Fruit fly (Drosophila melanogaster) whole organism, embryonic: Measurements from ENCODE around the gene geko.

Source experiments
- Antp ChIP-seq: fragments of 200-800 bp; sonication (Bioruptor generic); optimal IDR thresholded peaks from 3 replicates; lab custom pipeline; 2016; ENCODE audit warnings: missing biosample characterization, missing genetic modification characterization
- Bgb ChIP-seq: fragments of 200-800 bp; sonication (Bioruptor generic); IDR thresholded peaks from 2 replicates; pipeline ENCODE4 v1.3.6; 2022; ENCODE audit warnings: missing biosample characterization, missing genetic modification characterization; ENCODE audit not compliant: partially characterized antibody
- CG10147 ChIP-seq: fragments of 200-800 bp; sonication (Bioruptor generic); optimal IDR thresholded peaks from 2 replicates; lab custom pipeline; 2019; ENCODE audit warnings: missing biosample characterization, mild to moderate bottlenecking, missing genetic modification characterization, moderate library complexity
- CG10462 ChIP-seq: fragments of 200-800 bp; sonication (Bioruptor generic); optimal IDR thresholded peaks from 2 replicates; lab custom pipeline; 2016; ENCODE audit warnings: missing biosample characterization, missing genetic modification characterization
- CG13775 ChIP-seq: fragments of 200-800 bp; sonication (Bioruptor generic); optimal IDR thresholded peaks from 3 replicates; lab custom pipeline; 2017; ENCODE audit warnings: missing biosample characterization, mild to moderate bottlenecking, missing genetic modification characterization
- CG13894 ChIP-seq: fragments of 200-800 bp; sonication (Bioruptor generic); optimal IDR thresholded peaks from 3 replicates; lab custom pipeline; 2018; ENCODE audit warnings: missing biosample characterization, mild to moderate bottlenecking, missing genetic modification characterization, moderate library complexity
- CG14667 ChIP-seq: fragments of 200-800 bp; sonication (Bioruptor generic); IDR thresholded peaks from 2 replicates; pipeline ENCODE4 v1.3.6; 2022; ENCODE audit warnings: missing biosample characterization, missing genetic modification characterization
- CG14710 ChIP-seq: fragments of 200-800 bp; sonication (Bioruptor generic); optimal IDR thresholded peaks from 3 replicates; lab custom pipeline; 2019; ENCODE audit warnings: missing biosample characterization, mild to moderate bottlenecking, missing genetic modification characterization, moderate library complexity
- CG15514 ChIP-seq: fragments of 200-800 bp; sonication (Bioruptor generic); optimal IDR thresholded peaks from 3 replicates; lab custom pipeline; 2017; ENCODE audit warnings: missing biosample characterization, missing genetic modification characterization, mild to moderate bottlenecking, moderate library complexity, missing genetic modification reagents
- CG15696 ChIP-seq: fragments of 200-800 bp; sonication (Bioruptor generic); optimal IDR thresholded peaks from 2 replicates; lab custom pipeline; 2019; ENCODE audit warnings: missing biosample characterization, mild to moderate bottlenecking, missing genetic modification characterization, moderate library complexity
- CG1603 ChIP-seq: fragments of 200-800 bp; sonication (Bioruptor generic); optimal IDR thresholded peaks from 2 replicates; lab custom pipeline; 2019; ENCODE audit warnings: missing biosample characterization, mild to moderate bottlenecking, missing genetic modification characterization, moderate library complexity
- CG16813 ChIP-seq: fragments of 200-800 bp; sonication (Bioruptor generic); IDR thresholded peaks from 3 replicates; pipeline ENCODE4 v1.3.6; 2022; ENCODE audit warnings: missing biosample characterization, missing genetic modification characterization; ENCODE audit not compliant: partially characterized antibody
- CG18011 ChIP-seq: fragments of 200-800 bp; sonication (Bioruptor generic); optimal IDR thresholded peaks from 2 replicates; lab custom pipeline; 2017; ENCODE audit warnings: missing biosample characterization, missing genetic modification characterization, mild to moderate bottlenecking, moderate library complexity, missing genotype
- CG2129 ChIP-seq: fragments of 200-800 bp; sonication (Bioruptor generic); IDR thresholded peaks from 2 replicates; pipeline ENCODE4 v1.3.6; 2022; ENCODE audit warnings: missing biosample characterization, missing genetic modification characterization; ENCODE audit not compliant: partially characterized antibody
- CG2678 ChIP-seq: fragments of 200-800 bp; sonication (Bioruptor generic); optimal IDR thresholded peaks from 3 replicates; lab custom pipeline; 2019; ENCODE audit warnings: missing biosample characterization, mild to moderate bottlenecking, missing genetic modification characterization, moderate library complexity
- CG30020 ChIP-seq: fragments of 200-800 bp; optimal IDR thresholded peaks from 2 replicates; lab custom pipeline; 2019; ENCODE audit warnings: missing biosample characterization, mild to moderate bottlenecking, missing genetic modification characterization, moderate library complexity
- CG30403 ChIP-seq: fragments of 200-800 bp; sonication (Bioruptor generic); optimal IDR thresholded peaks from 3 replicates; lab custom pipeline; 2016; ENCODE audit warnings: missing biosample characterization, missing genetic modification characterization
- CG32772 ChIP-seq: fragments of 200-800 bp; sonication (Bioruptor generic); IDR thresholded peaks from 2 replicates; pipeline ENCODE4 v1.3.6; 2022; ENCODE audit warnings: missing biosample characterization, missing genetic modification characterization
- CG34224 ChIP-seq: fragments of 200-800 bp; sonication (Bioruptor generic); IDR thresholded peaks from 3 replicates; pipeline ENCODE4 v1.3.6; 2022; ENCODE audit warnings: missing biosample characterization, missing genetic modification characterization; ENCODE audit not compliant: partially characterized antibody
- CG43689 ChIP-seq: fragments of 200-800 bp; sonication (Bioruptor generic); IDR thresholded peaks from 2 replicates; pipeline ENCODE4 v1.3.6; 2022; ENCODE audit warnings: missing biosample characterization, missing genetic modification characterization
- CG6791 ChIP-seq: fragments of 200-800 bp; sonication (Bioruptor generic); IDR thresholded peaks from 3 replicates; pipeline ENCODE4 v1.3.6; 2022; ENCODE audit warnings: missing biosample characterization, missing genetic modification characterization; ENCODE audit not compliant: partially characterized antibody
- CHES-1-like ChIP-seq: fragments of 200-800 bp; sonication (Bioruptor generic); optimal IDR thresholded peaks from 2 replicates; lab custom pipeline; 2016; ENCODE audit warnings: missing biosample characterization, missing genetic modification characterization
- CoRest ChIP-seq: fragments of 200-800 bp; sonication (Bioruptor generic); optimal IDR thresholded peaks from 3 replicates; lab custom pipeline; 2018; ENCODE audit warnings: missing biosample characterization, mild to moderate bottlenecking, missing genetic modification characterization, moderate library complexity
- Doc3 ChIP-seq: fragments of 200-800 bp; sonication (Bioruptor generic); IDR thresholded peaks from 3 replicates; pipeline ENCODE4 v1.3.6; 2022; ENCODE audit warnings: missing biosample characterization, missing genetic modification characterization; ENCODE audit not compliant: partially characterized antibody
- Dref ChIP-seq: fragments of 200-800 bp; sonication (Bioruptor generic); IDR thresholded peaks from 2 replicates; pipeline ENCODE4 v1.3.6; 2022; ENCODE audit warnings: missing biosample characterization, missing genetic modification characterization
- E2f2 ChIP-seq: fragments of 200-800 bp; sonication (Bioruptor generic); IDR thresholded peaks from 2 replicates; pipeline ENCODE4 v1.3.6; 2022; ENCODE audit warnings: missing biosample characterization, missing genetic modification characterization
- Ets65A ChIP-seq: fragments of 200-800 bp; sonication (Bioruptor generic); peaks from one replicate; lab custom pipeline; 2016; ENCODE audit warnings: missing biosample characterization, missing genetic modification characterization
- Fer1 ChIP-seq: fragments of 200-800 bp; sonication (Bioruptor generic); optimal IDR thresholded peaks from 2 replicates; lab custom pipeline; 2017; ENCODE audit warnings: missing biosample characterization, mild to moderate bottlenecking, missing genetic modification characterization
- Hsf ChIP-seq: fragments of 200-800 bp; sonication (Bioruptor generic); optimal IDR thresholded peaks from 3 replicates; lab custom pipeline; 2016; ENCODE audit warnings: missing biosample characterization, missing genetic modification characterization
- Myb ChIP-seq: fragments of 200-800 bp; sonication (Bioruptor generic); optimal IDR thresholded peaks from 2 replicates; lab custom pipeline; 2016; ENCODE audit warnings: missing biosample characterization, missing genetic modification characterization
- NC2β ChIP-seq: fragments of 200-800 bp; sonication (Bioruptor generic); optimal IDR thresholded peaks from 2 replicates; lab custom pipeline; 2016; ENCODE audit warnings: missing biosample characterization, missing genetic modification characterization
- Rfx ChIP-seq: fragments of 200-800 bp; sonication (Bioruptor generic); IDR thresholded peaks from 2 replicates; pipeline ENCODE4 v1.3.6; 2022; ENCODE audit warnings: missing biosample characterization, missing genetic modification characterization
- Scr ChIP-seq: fragments of 200-800 bp; sonication (Bioruptor generic); IDR thresholded peaks from 2 replicates; pipeline ENCODE4 v1.3.6; 2022; ENCODE audit warnings: missing biosample characterization, missing genetic modification characterization; ENCODE audit not compliant: partially characterized antibody
- Sin3A ChIP-seq: fragments of >200 bp; optimal IDR thresholded peaks from 2 replicates; lab custom pipeline; 2018
- Trl ChIP-seq, 3 experiments: fragments of >200 bp in 2 of 3; fragments of 200-800 bp in 1 of 3; sonication (Bioruptor generic) in 1 of 3; optimal IDR thresholded peaks; 2 replicates in 1 of 3; 3 replicates in 2 of 3; lab custom pipeline; 2016 to 2017; ENCODE audit warnings: missing biosample characterization in 1 of 3, missing genetic modification characterization in 1 of 3
- crc ChIP-seq: fragments of 200-800 bp; sonication (Bioruptor generic); optimal IDR thresholded peaks from 2 replicates; lab custom pipeline; 2016; ENCODE audit warnings: missing biosample characterization, missing genetic modification characterization
- dmrt11E ChIP-seq: fragments of 200-800 bp; sonication (Bioruptor generic); optimal IDR thresholded peaks from 3 replicates; lab custom pipeline; 2018; ENCODE audit warnings: missing biosample characterization, mild to moderate bottlenecking, missing genetic modification characterization, moderate library complexity
- dysf ChIP-seq: fragments of 200-800 bp; sonication (Bioruptor generic); IDR thresholded peaks from 3 replicates; pipeline ENCODE4 v1.3.6; 2022; ENCODE audit warnings: missing biosample characterization, missing genetic modification characterization
- fd3F ChIP-seq: fragments of 200-800 bp; sonication (Bioruptor generic); optimal IDR thresholded peaks from 2 replicates; lab custom pipeline; 2018; ENCODE audit warnings: missing biosample characterization, mild to moderate bottlenecking, missing genetic modification characterization, moderate library complexity
- fu2 ChIP-seq: fragments of 200-800 bp; sonication (Bioruptor generic); optimal IDR thresholded peaks from 2 replicates; lab custom pipeline; 2016; ENCODE audit warnings: missing biosample characterization, missing genetic modification characterization
- gfzf ChIP-seq: fragments of 200-800 bp; sonication (Bioruptor generic); optimal IDR thresholded peaks from 2 replicates; lab custom pipeline; 2016; ENCODE audit warnings: missing biosample characterization, mild to moderate bottlenecking, missing genetic modification characterization, moderate library complexity
- gro ChIP-seq: fragments of 200-800 bp; sonication (Bioruptor generic); optimal IDR thresholded peaks from 2 replicates; lab custom pipeline; 2016; ENCODE audit warnings: missing biosample characterization, missing genetic modification characterization
- knrl ChIP-seq: fragments of 200-800 bp; sonication (Bioruptor generic); IDR thresholded peaks from 3 replicates; pipeline ENCODE4 v1.3.6; 2022; ENCODE audit warnings: missing biosample characterization, missing genetic modification characterization; ENCODE audit not compliant: partially characterized antibody
- nmo ChIP-seq: fragments of 200-800 bp; sonication (Bioruptor generic); optimal IDR thresholded peaks from 2 replicates; lab custom pipeline; 2018; ENCODE audit warnings: missing biosample characterization, mild to moderate bottlenecking, missing genetic modification characterization, moderate library complexity
- p53 ChIP-seq: fragments of 200-800 bp; sonication (Bioruptor generic); optimal IDR thresholded peaks from 2 replicates; lab custom pipeline; 2016; ENCODE audit warnings: missing biosample characterization, missing genetic modification characterization
- row ChIP-seq: fragments of 200-800 bp; sonication (Bioruptor generic); IDR thresholded peaks from 3 replicates; pipeline ENCODE4 v1.3.6; 2022; ENCODE audit warnings: missing biosample characterization, missing genetic modification characterization
- sens ChIP-seq: fragments of 200-800 bp; sonication (Bioruptor generic); peaks from one replicate; lab custom pipeline; 2016; ENCODE audit warnings: missing biosample characterization, missing genetic modification characterization
- sug ChIP-seq: fragments of 200-800 bp; optimal IDR thresholded peaks from 2 replicates; lab custom pipeline; 2019; ENCODE audit warnings: missing biosample characterization, mild to moderate bottlenecking, missing genetic modification characterization, moderate library complexity
- unc-4 ChIP-seq: fragments of 200-800 bp; sonication (Bioruptor generic); IDR thresholded peaks from 2 replicates; pipeline ENCODE4 v1.3.6; 2022; ENCODE audit warnings: missing biosample characterization, missing genetic modification characterization; ENCODE audit not compliant: partially characterized antibody

The geko gene

dm6 chr3L:18109459-18109863, 29.7 kb upstream of the geko start, which contains the start of the genes Polr3D and mus304 (continued):
- TF ChIP-seq CG32772 (GFP tag; lab: Robert Waterston, UW): no peak
- peak; percentile 92 for TF ChIP-seq CG15514 (GFP tag; lab: Kevin White, UChicago)
- peak; percentile 55; the same call in 1 of the 3 replicates for TF ChIP-seq knrl (GFP tag; lab: Robert Waterston, UW)
- no peak for TF ChIP-seq CG43689 (GFP tag; lab: Robert Waterston, UW)
- 0 out of 2 replicates have a peak, but pooled peaks have one; percentile 27 for TF ChIP-seq CG2129 (GFP tag; lab: Robert Waterston, UW)
- no peak for TF ChIP-seq fu2 (GFP tag; lab: Kevin White, UChicago)
- peak; percentile 92 for TF ChIP-seq E2f2 (GFP tag; lab: Robert Waterston, UW)
- TF ChIP-seq CG2678 (tag; lab: Kevin White, UChicago): peak; percentile 30
- peak; percentile 70 for TF ChIP-seq nmo (GFP tag; lab: Kevin White, UChicago)
- TF ChIP-seq CG13775 (GFP tag; lab: Kevin White, UChicago): peak; percentile 14
- peak; percentile 68 for TF ChIP-seq sens (GFP tag; lab: Kevin White, UChicago)
- peak; percentile 53; the same call in 1 of the 3 replicates for TF ChIP-seq CG34224 (GFP tag; lab: Robert Waterston, UW)
- no peak for TF ChIP-seq CG14667 (GFP tag; lab: Robert Waterston, UW)
- peak; percentile 21; the same call in 1 of the 2 replicates for TF ChIP-seq Bgb (GFP tag; lab: Robert Waterston, UW)
- TF ChIP-seq dysf (GFP tag; lab: Robert Waterston, UW): no peak
- peak; percentile 50 for TF ChIP-seq CoRest (tag; lab: Kevin White, UChicago)
- peak; percentile 38 for TF ChIP-seq gfzf (GFP tag; lab: Kevin White, UChicago)
- no peak for TF ChIP-seq CG18011 (GFP tag; lab: Kevin White, UChicago)
- 0 out of 2 replicates have a peak, but pooled peaks have one; percentile 14 for TF ChIP-seq Rfx (GFP tag; lab: Robert Waterston, UW)
- TF ChIP-seq CG6791 (GFP tag; lab: Robert Waterston, UW): peak; percentile 61; the same call in 2 of the 3 replicates
- peak; percentile 8 for TF ChIP-seq Hsf (GFP tag; lab: Kevin White, UChicago)
- peak; percentile 88 for TF ChIP-seq Sin3A
- TF ChIP-seq CG16813 (GFP tag; lab: Robert Waterston, UW): peak; percentile 57; the same call in 1 of the 3 replicates
- peak; percentile 58 for TF ChIP-seq Scr (GFP tag; lab: Robert Waterston, UW)
- peak; percentile 49 for TF ChIP-seq CG30403 (GFP tag; lab: Kevin White, UChicago)
- TF ChIP-seq Doc3 (GFP tag; lab: Robert Waterston, UW): peak; percentile 57; the same call in 2 of the 3 replicates
- peak; percentile 59; the same call in 1 of the 2 replicates for TF ChIP-seq unc-4
- TF ChIP-seq gro: peak; percentile 64
- TF ChIP-seq CG13894: peak; percentile 36
- TF ChIP-seq fd3F (GFP tag; lab: Kevin White, UChicago): no peak
- TF ChIP-seq Fer1 (GFP tag; lab: Kevin White, UChicago): peak; percentile 40
- TF ChIP-seq crc: no peak
- TF ChIP-seq sug (tag; lab: Kevin White, UChicago): peak; percentile 32
- no peak for TF ChIP-seq Trl (optimal IDR thresholded peaks at IDR 0.05; lab: Kevin White, UChicago)
- TF ChIP-seq Trl (GFP tag; optimal IDR thresholded peaks at IDR 0.05; lab: Kevin White, UChicago): peak; percentile 39
- TF ChIP-seq CG14710 (tag; lab: Kevin White, UChicago): peak; percentile 59
- TF ChIP-seq Dref (GFP tag; lab: Robert Waterston, UW): peak; percentile 81
- peak; percentile 11 for TF ChIP-seq NC2β
- TF ChIP-seq CG10147: peak; percentile 39
- TF ChIP-seq CG30020 (tag; lab: Kevin White, UChicago): peak; percentile 19
- TF ChIP-seq Antp: peak; percentile 21
- no peak for TF ChIP-seq dmrt11E (tag; lab: Kevin White, UChicago)
- peak; percentile 90 for TF ChIP-seq Ets65A
- TF ChIP-seq CG1603 (tag; lab: Kevin White, UChicago): peak; percentile 52
- TF ChIP-seq p53 (GFP tag; lab: Kevin White, UChicago): peak; percentile 14
- TF ChIP-seq CG10462 (GFP tag; lab: Kevin White, UChicago): no peak
- peak; percentile 18 for TF ChIP-seq CG15696
- TF ChIP-seq row: peak; percentile 42; the same call in 2 of the 3 replicates
- peak; percentile 51 for TF ChIP-seq CHES-1-like (GFP tag; lab: Kevin White, UChicago)
- peak; percentile 80 for TF ChIP-seq Myb (GFP tag; lab: Kevin White, UChicago)
